Fruit fly (Drosophila melanogaster) ovary, adult (tissue): ENCODE results near the gene drpr.

Experiments
- CG17801 ChIP-seq: fragments of 200-800 bp; optimal IDR thresholded peaks from 2 replicates; lab custom pipeline; 2019; ENCODE audit warnings: missing biosample characterization, mild to moderate bottlenecking, missing genetic modification characterization, moderate library complexity; ENCODE audit not compliant: partially characterized antibody

The drpr gene

dm6 chr3L:1710562-1710961 is 20.3 kb downstream of the drpr start:
- TF ChIP-seq CG17801 (GFP tag; lab: Kevin White, UChicago), result no peak

- TF ChIP-seq CG17801 (GFP tag; lab: Kevin White, UChicago), result no peak
Measured at dm6 chr3L:1709161-1709560, 21.7 kb downstream of the drpr start.

- no peak for TF ChIP-seq CG17801 (GFP tag; lab: Kevin White, UChicago)
Measured at dm6 chr3L:1702367-1702927, 28.5 kb downstream of the drpr start, which contains the start of gene CG13931. TSS of gene CG13931 (minus strand) at chr3L:1702407.

- no peak for TF ChIP-seq CG17801 (GFP tag; lab: Kevin White, UChicago)
Measured at dm6 chr3L:1694317-1694716, 36.6 kb downstream of the drpr start, which contains the start of gene CG12011. TSS of gene CG12011 (plus strand) at chr3L:1694617.

- no peak for TF ChIP-seq CG17801 (GFP tag; lab: Kevin White, UChicago)
Measured at dm6 chr3L:1692859-1693258, 38.0 kb downstream of the drpr start.

- no peak for TF ChIP-seq CG17801 (GFP tag; lab: Kevin White, UChicago)
Measured at dm6 chr3L:1692122-1692786, 38.7 kb downstream of the drpr start.

- TF ChIP-seq CG17801 (GFP tag; lab: Kevin White, UChicago), result no peak
Measured at dm6 chr3L:1690727-1691413, 40.0 kb downstream of the drpr start.

dm6 chr3L:1688569-1688968 is 42.3 kb downstream of the drpr start:
- TF ChIP-seq CG17801 (GFP tag; lab: Kevin White, UChicago), result no peak

- no peak for TF ChIP-seq CG17801 (GFP tag; lab: Kevin White, UChicago)
Measured at dm6 chr3L:1688161-1688560, 42.7 kb downstream of the drpr start.

- TF ChIP-seq CG17801 (GFP tag; lab: Kevin White, UChicago), result no peak
Measured at dm6 chr3L:1683091-1683490, 47.8 kb downstream of the drpr start.

- no peak for TF ChIP-seq CG17801 (GFP tag; lab: Kevin White, UChicago)
Measured at dm6 chr3L:1679394-1679793, 51.5 kb downstream of the drpr start.

- TF ChIP-seq CG17801 (GFP tag; lab: Kevin White, UChicago), result no peak
Measured at dm6 chr3L:1676222-1676621, 54.7 kb downstream of the drpr start.

dm6 chr3L:1675242-1675641 is 55.7 kb downstream of the drpr start:
- TF ChIP-seq CG17801 (GFP tag; lab: Kevin White, UChicago), result no peak

- no peak for TF ChIP-seq CG17801 (GFP tag; lab: Kevin White, UChicago)
Measured at dm6 chr3L:1674381-1674780, 56.5 kb downstream of the drpr start, which contains the start of gene CG7991. TSS of gene CG7991 (plus strand) at chr3L:1674709.

- TF ChIP-seq CG17801 (GFP tag; lab: Kevin White, UChicago), result no peak
Measured at dm6 chr3L:1672627-1673026, 58.3 kb downstream of the drpr start, which contains the start of gene CG13930. TSS of gene CG13930 (minus strand) at chr3L:1672727.

- TF ChIP-seq CG17801 (GFP tag; lab: Kevin White, UChicago), result no peak
Measured at dm6 chr3L:1670008-1670407, 60.9 kb downstream of the drpr start, which contains the start of gene RabX5. TSS of gene RabX5 (minus strand) at chr3L:1670108.
